Worm (Caenorhabditis elegans): ENCODE data around the gene mdt-22.
A peak's percentile ranks its signal among the peaks of the same experiment; 100 is the strongest.

The mdt-22 gene

DNA sequence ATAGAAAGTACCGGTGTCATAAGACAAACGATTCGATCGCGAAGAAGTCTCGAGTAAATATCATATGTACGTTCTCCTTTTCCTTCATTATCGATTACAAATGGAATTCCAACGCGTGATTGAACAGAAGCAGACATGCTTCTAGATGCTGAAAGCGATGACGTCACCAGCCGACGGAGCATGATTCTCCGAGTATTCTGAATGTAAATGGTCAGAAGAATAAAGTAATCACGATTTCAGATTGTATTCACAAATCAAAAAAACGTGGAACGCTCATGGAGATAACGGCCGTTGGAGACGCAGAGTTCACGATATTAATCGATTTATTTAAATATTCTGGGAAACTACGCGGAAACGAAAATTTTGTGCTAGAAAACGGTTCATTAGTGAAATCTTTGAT is 1.6 kb downstream of the mdt-22 start, which contains the start of gene clpp-1 (continued):
- TF ChIP-seq nfya-2 (GFP tag; IDR thresholded peaks at IDR 0.05): no peak
- TF ChIP-seq F10E7.11 (tag; optimal IDR thresholded peaks at IDR 0.05): peak; percentile 2
- TF ChIP-seq fkh-3 (tag; optimal IDR thresholded peaks at IDR 0.05): no peak

DNA sequence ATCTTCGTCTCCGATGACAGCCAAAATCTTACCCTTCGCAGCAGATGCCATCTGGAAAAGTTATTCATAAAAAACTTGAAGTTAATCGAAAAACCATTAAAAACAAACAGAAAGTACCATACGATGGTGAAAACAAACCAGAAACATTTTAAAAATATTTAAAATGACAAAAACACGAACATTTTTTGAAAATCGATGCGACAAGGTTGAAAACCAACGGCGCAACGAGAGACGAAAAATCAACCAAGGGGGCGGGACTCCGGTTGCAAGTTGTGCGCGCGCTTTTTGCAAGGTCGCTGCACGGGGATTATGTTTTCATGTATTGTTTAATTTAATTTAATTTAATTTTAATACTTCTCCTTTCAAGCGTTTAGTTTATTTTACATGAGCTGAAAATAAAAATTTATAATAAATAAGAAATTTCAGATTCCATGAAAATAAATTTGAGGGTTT is 2.7 kb downstream of the mdt-22 start, which contains the start of gene vha-9:
vha-9 (minus strand) TSS at position 51 of the 453 bp plus-strand sequence.
- TF ChIP-seq F10E7.11 (tag; optimal IDR thresholded peaks at IDR 0.05): no peak
- peak; percentile 61 for TF ChIP-seq tbp1 (GFP tag; optimal IDR thresholded peaks at IDR 0.05)
- peak; percentile 63 for TF ChIP-seq lin-54 (GFP tag; optimal IDR thresholded peaks at IDR 0.05)
- TF ChIP-seq mxl-1 (tag; optimal IDR thresholded peaks at IDR 0.05): no peak
- peak; percentile 64 for TF ChIP-seq madf-6 (GFP tag; IDR thresholded peaks at IDR 0.05)
- peak; percentile 26 for TF ChIP-seq B0261.1 (tag; optimal IDR thresholded peaks at IDR 0.05)
- TF ChIP-seq atf-7 (tag; optimal IDR thresholded peaks at IDR 0.05): no peak
- no peak for TF ChIP-seq repo-1 (tag; optimal IDR thresholded peaks at IDR 0.05)
- TF ChIP-seq snpc-3.4 (tag; optimal IDR thresholded peaks at IDR 0.05): peak; percentile 52
- TF ChIP-seq snpc-4 (GFP tag; optimal IDR thresholded peaks at IDR 0.05): no peak
- TF ChIP-seq snpc-4 (tag; optimal IDR thresholded peaks at IDR 0.05): peak in 1 of 4 experiments; percentile 37
- TF ChIP-seq tlf-1 (GFP tag; optimal IDR thresholded peaks at IDR 0.05): peak; percentile 19
- no peak; the same call in 1 of the 2 replicates for TF ChIP-seq zfh-2 (GFP tag; conservative IDR thresholded peaks at IDR 0.05)
- TF ChIP-seq ceh-100 (GFP tag; IDR thresholded peaks at IDR 0.05): peak; percentile 70
- TF ChIP-seq lin-40 (tag; optimal IDR thresholded peaks at IDR 0.05): peak; percentile 44
- TF ChIP-seq attf-5 (GFP tag; optimal IDR thresholded peaks at IDR 0.05): peak; percentile 45
- TF ChIP-seq F23B12.7 (tag; optimal IDR thresholded peaks at IDR 0.05; ENCODE audit: insufficient read depth): peak; percentile 69
- TF ChIP-seq lin-35 (GFP tag; optimal IDR thresholded peaks at IDR 0.05): peak in 1 of 3 experiments; percentile 26
- TF ChIP-seq snpc-1.3 (tag; optimal IDR thresholded peaks at IDR 0.05; ENCODE audit: insufficient read depth): peak; percentile 72
- no peak for TF ChIP-seq Y53F4B.3 (GFP tag; IDR thresholded peaks at IDR 0.05)
- no peak for TF ChIP-seq chd-7 (tag; optimal IDR thresholded peaks at IDR 0.05)
- no peak for TF ChIP-seq somi-1 (GFP tag; optimal IDR thresholded peaks at IDR 0.05)
- TF ChIP-seq mcd-1 (GFP tag; IDR thresholded peaks at IDR 0.05): peak; percentile 59
- peak; percentile 33 for TF ChIP-seq ceh-27 (GFP tag; optimal IDR thresholded peaks at IDR 0.05)
- TF ChIP-seq rpc-1 (optimal IDR thresholded peaks at IDR 0.05): peak; percentile 33
- no peak for TF ChIP-seq rpc-1 (tag; optimal IDR thresholded peaks at IDR 0.05)
- peak; percentile 57; the same call in 1 of the 2 replicates for TF ChIP-seq dox-1 (GFP tag; IDR thresholded peaks at IDR 0.05)
- peak; percentile 51; the same call in 1 of the 2 replicates for TF ChIP-seq D2030.7 (GFP tag; IDR thresholded peaks at IDR 0.05)
- TF ChIP-seq madf-10 (tag; optimal IDR thresholded peaks at IDR 0.05): peak; percentile 27
- no peak for TF ChIP-seq die-1 (tag; optimal IDR thresholded peaks at IDR 0.05)
- peak; percentile 32 for TF ChIP-seq nhr-80 (tag; optimal IDR thresholded peaks at IDR 0.05)
- no peak for TF ChIP-seq dpl-1 (GFP tag; optimal IDR thresholded peaks at IDR 0.05)
- no peak for TF ChIP-seq cebp-2 (GFP tag; IDR thresholded peaks at IDR 0.05)
- TF ChIP-seq nfyb-1 (GFP tag; IDR thresholded peaks at IDR 0.05): peak; percentile 46; the same call in 1 of the 2 replicates
- TF ChIP-seq pbrm-1 (GFP tag; IDR thresholded peaks at IDR 0.05): peak; percentile 40; the same call in 1 of the 2 replicates

DNA sequence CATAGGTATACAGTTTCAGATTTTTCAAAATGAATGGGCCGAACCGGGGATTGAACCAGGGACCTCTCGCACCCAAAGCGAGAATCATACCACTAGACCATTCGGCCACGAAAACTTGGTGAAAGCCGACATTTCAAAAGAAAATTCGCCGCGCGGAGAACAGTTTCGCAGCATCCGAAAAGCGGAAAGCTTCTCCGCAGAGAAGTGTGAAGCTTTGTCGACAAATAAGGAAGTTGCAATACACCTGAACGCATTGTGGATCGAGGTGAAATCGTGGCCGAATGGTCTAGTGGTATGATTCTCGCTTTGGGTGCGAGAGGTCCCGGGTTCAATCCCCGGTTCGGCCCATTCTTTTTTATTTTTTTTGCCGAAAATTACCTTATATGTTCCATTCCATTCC is 3.7 kb downstream of the mdt-22 start:
- TF ChIP-seq B0261.1 (tag; optimal IDR thresholded peaks at IDR 0.05): peak; percentile 61
- TF ChIP-seq D2030.7 (GFP tag; IDR thresholded peaks at IDR 0.05): peak; percentile 57; the same call in 1 of the 2 replicates
- TF ChIP-seq hmg-1.2 (GFP tag; IDR thresholded peaks at IDR 0.05): peak; percentile 47
- TF ChIP-seq ztf-26 (tag; optimal IDR thresholded peaks at IDR 0.05): peak; percentile 21
- TF ChIP-seq tbp1 (GFP tag; optimal IDR thresholded peaks at IDR 0.05): peak; percentile 85
- peak; percentile 51; the same call in 1 of the 2 replicates for TF ChIP-seq pbrm-1 (GFP tag; IDR thresholded peaks at IDR 0.05)
- 0 out of 2 replicates have a peak, but pooled peaks have one; percentile 16 for TF ChIP-seq ztf-28 (GFP tag; IDR thresholded peaks at IDR 0.05)
- peak; percentile 19 for TF ChIP-seq die-1 (tag; optimal IDR thresholded peaks at IDR 0.05)
- peak; percentile 31; the same call in 1 of the 2 replicates for TF ChIP-seq madf-6 (GFP tag; IDR thresholded peaks at IDR 0.05)
- 0 out of 2 replicates have a peak, but pooled peaks have one; percentile 52 for TF ChIP-seq dox-1 (GFP tag; IDR thresholded peaks at IDR 0.05)
- peak; percentile 52 for TF ChIP-seq rpc-1 (optimal IDR thresholded peaks at IDR 0.05)
- peak; percentile 74 for TF ChIP-seq rpc-1 (tag; optimal IDR thresholded peaks at IDR 0.05)
- TF ChIP-seq lin-26 (GFP tag; IDR thresholded peaks at IDR 0.05): peak; percentile 69; the same call in 1 of the 2 replicates
